Fruit fly (Drosophila melanogaster) whole organism: ENCODE data around the gene PRL-1.

Experiments used
- CG8478 ChIP-seq: fragments of >200 bp; optimal IDR thresholded peaks from 2 replicates; lab custom pipeline; 2018; ENCODE audit warnings: inconsistent platforms
- EcR ChIP-seq, 2 experiments: fragments of >200 bp; optimal IDR thresholded peaks; 2 replicates each; lab custom pipeline; 2017; ENCODE audit warnings: missing biosample characterization in 2 of 2, missing genetic modification characterization in 2 of 2, missing genetic modification reagents in 2 of 2
- pan ChIP-seq: fragments of >200 bp; optimal IDR thresholded peaks from 2 replicates; lab custom pipeline; 2017
- psq ChIP-seq: fragments of >200 bp; optimal IDR thresholded peaks from 2 replicates; lab custom pipeline; 2017
- usp ChIP-seq: fragments of >200 bp; optimal IDR thresholded peaks from 2 replicates; lab custom pipeline; 2017; ENCODE audit warnings: missing biosample characterization, missing genetic modification characterization, mixed read lengths

- no peak for TF ChIP-seq usp
- no peak for TF ChIP-seq pan
- TF ChIP-seq EcR (GFP tag; optimal IDR thresholded peaks at IDR 0.05; lab: Kevin White, UChicago) = no peak
- no peak for TF ChIP-seq CG8478 (lab: Kevin White, UChicago)
- no peak for TF ChIP-seq psq
Measured at dm6 chr2L:16251598-16252131, 5.7 kb downstream of the PRL-1 start, which contains the start of gene CG46309.
